Fruit fly (Drosophila melanogaster) whole organism, wandering third instar larva: ENCODE results near the gene mtd.

Experiments used
- Myc ChIP-seq: fragments of >200 bp; optimal IDR thresholded peaks from 2 replicates; lab custom pipeline; 2017
- OdsH ChIP-seq: fragments of 200-800 bp; sonication (Bioruptor generic); optimal IDR thresholded peaks from 2 replicates; lab custom pipeline; 2016; ENCODE audit warnings: missing biosample characterization, mild to moderate bottlenecking, missing genetic modification characterization
- h ChIP-seq: fragments of 200-800 bp; sonication (Bioruptor generic); optimal IDR thresholded peaks from 3 replicates; lab custom pipeline; 2016; ENCODE audit warnings: missing biosample characterization, mild to moderate bottlenecking, missing genetic modification characterization

dm6 chr3R:5399096-5399495 lies 48.9 kb upstream of the mtd start, which contains the start of gene Or83a:
- TF ChIP-seq h (GFP tag; lab: Kevin White, UChicago) (no peak), Myc (no peak), OdsH (GFP tag; lab: Kevin White, UChicago) (no peak)
